Worm (Caenorhabditis elegans) whole organism, L1 larva: ENCODE results near the gene ell-1.

Experiments used
- C04F5.9 ChIP-seq: sonication (generic microtip); optimal IDR thresholded peaks from 2 replicates; lab custom pipeline; 2016; ENCODE audit warnings: missing genetic modification characterization, missing compliant biosample characterization
- C34B4.2 ChIP-seq: sonication (generic microtip); optimal IDR thresholded peaks from 2 replicates; lab custom pipeline; 2017; ENCODE audit warnings: mild to moderate bottlenecking, missing genetic modification characterization, missing compliant biosample characterization
- Y116A8C.19 ChIP-seq: sonication (generic microtip); optimal IDR thresholded peaks from 2 replicates; lab custom pipeline; 2016; ENCODE audit warnings: missing compliant biosample characterization, missing genetic modification characterization, borderline replicate concordance
- aly-2 ChIP-seq: fragments of 150-350 bp; optimal IDR thresholded peaks from 2 replicates; lab custom pipeline; 2014; ENCODE audit warnings: missing biosample characterization, missing genetic modification characterization
- blmp-1 ChIP-seq: fragments of 150-350 bp; optimal IDR thresholded peaks from 2 replicates; lab custom pipeline; 2014; ENCODE audit warnings: missing biosample characterization, missing genetic modification characterization
- ceh-63 ChIP-seq: fragments of 200-800 bp; sonication (Bioruptor generic); optimal IDR thresholded peaks from 2 replicates; lab custom pipeline; 2018; ENCODE audit warnings: mild to moderate bottlenecking, missing genetic modification characterization, missing compliant biosample characterization
- ceh-8 ChIP-seq: fragments of 200-800 bp; sonication (Bioruptor generic); optimal IDR thresholded peaks from 2 replicates; lab custom pipeline; 2018; ENCODE audit warnings: mild to moderate bottlenecking, missing genetic modification characterization, moderate library complexity, missing compliant biosample characterization
- ceh-88 ChIP-seq: fragments of 200-800 bp; sonication (Bioruptor generic); IDR thresholded peaks from 2 replicates; pipeline ENCODE4 v1.3.6; 2022; ENCODE audit warnings: missing genetic modification characterization, missing compliant biosample characterization
- ceh-90 ChIP-seq: sonication (generic microtip); optimal IDR thresholded peaks from 2 replicates; lab custom pipeline; 2016; ENCODE audit warnings: missing genetic modification characterization, missing compliant biosample characterization
- ces-1 ChIP-seq: fragments of 150-350 bp; optimal IDR thresholded peaks from 2 replicates; lab custom pipeline; 2014; ENCODE audit warnings: missing biosample characterization, missing genetic modification reagents, missing genetic modification characterization
- dsc-1 ChIP-seq: sonication (generic microtip); optimal IDR thresholded peaks from 2 replicates; lab custom pipeline; 2016; ENCODE audit warnings: mild to moderate bottlenecking, missing genetic modification characterization, missing compliant biosample characterization
- egl-13 ChIP-seq: sonication (generic microtip); optimal IDR thresholded peaks from 2 replicates; lab custom pipeline; 2016; ENCODE audit warnings: missing genotype, missing genetic modification reagents, missing genetic modification characterization, missing compliant biosample characterization
- ets-5 ChIP-seq: fragments of 200-800 bp; sonication (Bioruptor generic); IDR thresholded peaks from 2 replicates; pipeline ENCODE4 v1.3.6; 2022; ENCODE audit warnings: missing genetic modification characterization, missing compliant biosample characterization
- fkh-10 ChIP-seq: sonication (generic microtip); optimal IDR thresholded peaks from 2 replicates; lab custom pipeline; 2017; ENCODE audit warnings: missing biosample characterization, missing genetic modification reagents, missing genetic modification characterization
- fkh-4 ChIP-seq: sonication (generic microtip); optimal IDR thresholded peaks from 2 replicates; lab custom pipeline; 2016; ENCODE audit warnings: missing compliant biosample characterization, missing genetic modification characterization, borderline replicate concordance
- fos-1 ChIP-seq: fragments of 150-350 bp; optimal IDR thresholded peaks from 2 replicates; lab custom pipeline; 2014; ENCODE audit warnings: missing biosample characterization, missing genetic modification characterization
- grh-1 ChIP-seq: fragments of 200-800 bp; sonication (Bioruptor generic); IDR thresholded peaks from 2 replicates; pipeline ENCODE4 v1.3.6; 2022; ENCODE audit warnings: missing genetic modification reagents, missing genetic modification characterization, missing compliant biosample characterization
- hlh-4 ChIP-seq: sonication (generic microtip); optimal IDR thresholded peaks from 2 replicates; lab custom pipeline; 2016; ENCODE audit warnings: mild to moderate bottlenecking, missing genetic modification characterization, missing compliant biosample characterization
- hpl-2 ChIP-seq: fragments of 150-350 bp; optimal IDR thresholded peaks from 2 replicates; lab custom pipeline; 2014; ENCODE audit warnings: missing biosample characterization, missing genetic modification reagents, missing genetic modification characterization
- lin-14 ChIP-seq: fragments of 200-800 bp; sonication (Bioruptor generic); optimal IDR thresholded peaks from 2 replicates; lab custom pipeline; 2018; ENCODE audit warnings: mild to moderate bottlenecking, missing genetic modification characterization, moderate library complexity, missing compliant biosample characterization
- lin-15B ChIP-seq: fragments of 150-350 bp; sonication (generic microtip); optimal IDR thresholded peaks from 3 replicates; lab custom pipeline; 2014; ENCODE audit warnings: missing biosample characterization, missing genetic modification characterization
- lin-39 ChIP-seq: fragments of 150-350 bp; optimal IDR thresholded peaks from 2 replicates; lab custom pipeline; 2014; ENCODE audit warnings: missing biosample characterization, missing genetic modification reagents, missing genetic modification characterization
- mab-9 ChIP-seq: fragments of 200-800 bp; sonication (Bioruptor generic); IDR thresholded peaks from 2 replicates; pipeline ENCODE4 v1.3.6; 2022; ENCODE audit warnings: missing genetic modification reagents, missing genetic modification characterization, missing compliant biosample characterization
- mef-2 ChIP-seq: fragments of 150-350 bp; optimal IDR thresholded peaks from 2 replicates; lab custom pipeline; 2014; ENCODE audit warnings: missing biosample characterization, missing genetic modification characterization
- nhr-11 ChIP-seq: fragments of 150-350 bp; optimal IDR thresholded peaks from 2 replicates; lab custom pipeline; 2014; ENCODE audit warnings: missing biosample characterization, missing genetic modification characterization
- nhr-12 ChIP-seq: sonication (generic microtip); optimal IDR thresholded peaks from 2 replicates; lab custom pipeline; 2017; ENCODE audit warnings: missing biosample characterization, missing genetic modification characterization
- nhr-20 ChIP-seq: sonication (generic microtip); optimal IDR thresholded peaks from 2 replicates; lab custom pipeline; 2016; ENCODE audit warnings: mild to moderate bottlenecking, missing genetic modification characterization, missing compliant biosample characterization
- nhr-237 ChIP-seq: fragments of 150-350 bp; optimal IDR thresholded peaks from 2 replicates; lab custom pipeline; 2014; ENCODE audit warnings: missing biosample characterization, missing genetic modification characterization
- nhr-28 ChIP-seq: fragments of 150-350 bp; optimal IDR thresholded peaks from 2 replicates; lab custom pipeline; 2014; ENCODE audit warnings: missing biosample characterization, missing genetic modification characterization
- nhr-47 ChIP-seq: sonication (generic microtip); optimal IDR thresholded peaks from 2 replicates; lab custom pipeline; 2016; ENCODE audit warnings: mild to moderate bottlenecking, missing genetic modification characterization, moderate library complexity, missing compliant biosample characterization
- nhr-71 ChIP-seq: sonication (generic microtip); optimal IDR thresholded peaks from 2 replicates; lab custom pipeline; 2016; ENCODE audit warnings: mild to moderate bottlenecking, missing genetic modification characterization, moderate library complexity, missing compliant biosample characterization
- nhr-90 ChIP-seq: sonication (generic microtip); optimal IDR thresholded peaks from 2 replicates; lab custom pipeline; 2016; ENCODE audit warnings: mild to moderate bottlenecking, missing genetic modification characterization, missing compliant biosample characterization; ENCODE audit not compliant: poor library complexity
- pag-3 ChIP-seq: sonication (generic microtip); optimal IDR thresholded peaks from 2 replicates; lab custom pipeline; 2017; ENCODE audit warnings: missing genetic modification characterization, mild to moderate bottlenecking, missing compliant biosample characterization, antibody characterized with exemption, borderline replicate concordance; ENCODE audit not compliant: insufficient read depth
- pax-3 ChIP-seq: fragments of 200-800 bp; sonication (Bioruptor generic); optimal IDR thresholded peaks from 2 replicates; lab custom pipeline; 2018; ENCODE audit warnings: mild to moderate bottlenecking, missing genetic modification characterization, moderate library complexity, missing compliant biosample characterization
- pqm-1 ChIP-seq: sonication (generic microtip); optimal IDR thresholded peaks from 3 replicates; lab custom pipeline; 2017; ENCODE audit warnings: missing biosample characterization, missing genetic modification characterization
- snpc-4 ChIP-seq: fragments of 150-350 bp; optimal IDR thresholded peaks from 2 replicates; lab custom pipeline; 2014; ENCODE audit warnings: missing biosample characterization, missing genetic modification characterization
- snu-23 ChIP-seq: sonication (generic microtip); optimal IDR thresholded peaks from 2 replicates; lab custom pipeline; 2016; ENCODE audit warnings: missing genetic modification characterization, missing compliant biosample characterization
- sptf-1 ChIP-seq: fragments of 150-350 bp; optimal IDR thresholded peaks from 2 replicates; lab custom pipeline; 2014; ENCODE audit warnings: missing biosample characterization, missing genetic modification characterization
- sup-37 ChIP-seq: fragments of 200-800 bp; sonication (Bioruptor generic); optimal IDR thresholded peaks from 2 replicates; lab custom pipeline; 2018; ENCODE audit warnings: mild to moderate bottlenecking, missing genetic modification characterization, missing compliant biosample characterization
- tbx-2 ChIP-seq: sonication (generic microtip); optimal IDR thresholded peaks from 2 replicates; lab custom pipeline; 2016; ENCODE audit warnings: missing genetic modification characterization, missing compliant biosample characterization
- tlp-1 ChIP-seq: fragments of 150-350 bp; optimal IDR thresholded peaks from 2 replicates; lab custom pipeline; 2014; ENCODE audit warnings: missing biosample characterization, missing genetic modification characterization
- unc-86 ChIP-seq: sonication (generic microtip); optimal IDR thresholded peaks from 2 replicates; lab custom pipeline; 2016; ENCODE audit warnings: missing genetic modification characterization, missing compliant biosample characterization
- unc-98 ChIP-seq: fragments of 200-800 bp; sonication (Bioruptor generic); IDR thresholded peaks from 2 replicates; pipeline ENCODE4 v1.3.6; 2022; ENCODE audit warnings: missing genetic modification characterization, missing compliant biosample characterization
- xbp-1 ChIP-seq: sonication (generic microtip); optimal IDR thresholded peaks from 2 replicates; lab custom pipeline; 2016; ENCODE audit warnings: missing genetic modification characterization, missing compliant biosample characterization
- zag-1 ChIP-seq: fragments of 150-350 bp; optimal IDR thresholded peaks from 2 replicates; lab custom pipeline; 2014; ENCODE audit warnings: missing biosample characterization, missing genetic modification characterization
- zip-4 ChIP-seq: fragments of 200-800 bp; sonication (Bioruptor generic); optimal IDR thresholded peaks from 2 replicates; lab custom pipeline; 2018; ENCODE audit warnings: mild to moderate bottlenecking, missing genetic modification characterization, moderate library complexity, missing compliant biosample characterization
- ztf-11 ChIP-seq, 2 experiments: sonication (generic microtip); optimal IDR thresholded peaks; 2 replicates each; lab custom pipeline; 2016 to 2017; ENCODE audit warnings: missing genetic modification characterization in 2 of 2, missing biosample characterization in 1 of 2, missing compliant biosample characterization in 1 of 2
- ztf-4 ChIP-seq: fragments of 150-350 bp; optimal IDR thresholded peaks from 2 replicates; lab custom pipeline; 2014; ENCODE audit warnings: missing biosample characterization, missing genetic modification characterization

Gene ell-1

DNA sequence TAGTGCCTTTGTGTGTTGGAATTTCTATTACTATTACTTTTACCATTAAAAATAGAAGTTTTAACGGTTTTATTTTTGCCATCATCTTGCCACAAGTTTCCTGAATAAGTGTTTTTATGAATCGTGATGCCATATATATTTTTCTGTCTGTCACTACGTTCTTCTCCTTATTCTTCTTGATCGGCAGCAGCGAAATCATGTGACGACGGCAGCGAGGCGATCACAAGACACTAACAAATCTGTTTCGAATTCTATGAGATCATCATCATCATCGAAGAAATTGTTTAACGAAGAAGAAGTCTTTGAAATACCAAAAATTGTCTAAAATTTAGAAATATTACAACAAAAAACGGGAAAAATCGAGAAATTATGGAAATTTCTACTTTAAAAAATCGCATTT is 8.2 kb downstream of the ell-1 start (continued):
- peak; percentile 87 for TF ChIP-seq snu-23 (GFP tag; lab: Kevin White, UChicago)
- peak; percentile 88 for TF ChIP-seq blmp-1
- TF ChIP-seq fkh-10, result no peak
- no peak for TF ChIP-seq zag-1 (tag; lab: Kevin White, UChicago)
- TF ChIP-seq lin-14 (GFP tag; lab: Kevin White, UChicago), result peak; percentile 82
- TF ChIP-seq pqm-1 (tag; lab: Kevin White, UChicago), result no peak
- no peak for TF ChIP-seq ceh-63 (GFP tag; lab: Kevin White, UChicago)
- TF ChIP-seq hpl-2 (GFP tag; lab: Kevin White, UChicago), result no peak
- TF ChIP-seq pax-3 (tag; lab: Kevin White, UChicago), result peak; percentile 37
- no peak for TF ChIP-seq egl-13 (tag; lab: Kevin White, UChicago)
- no peak for TF ChIP-seq pag-3
- no peak for TF ChIP-seq C34B4.2 (tag; lab: Kevin White, UChicago)
- no peak for TF ChIP-seq ets-5 (GFP tag; lab: Robert Waterston, UW)
- no peak for TF ChIP-seq nhr-28
- TF ChIP-seq dsc-1 (tag; lab: Kevin White, UChicago), result peak; percentile 51
- no peak for TF ChIP-seq unc-98 (GFP tag; lab: Robert Waterston, UW)
- peak; percentile 66 for TF ChIP-seq nhr-47 (tag; lab: Kevin White, UChicago)
- TF ChIP-seq snpc-4 (tag; lab: Kevin White, UChicago), result peak; percentile 25
- TF ChIP-seq nhr-90, result peak; percentile 82
- TF ChIP-seq sup-37 (GFP tag; lab: Kevin White, UChicago), result no peak
- no peak for TF ChIP-seq ceh-88 (GFP tag; lab: Robert Waterston, UW)
- TF ChIP-seq unc-86 (tag; lab: Kevin White, UChicago), result no peak
- TF ChIP-seq mef-2 (tag; lab: Kevin White, UChicago), result no peak
- TF ChIP-seq nhr-11 (tag; lab: Kevin White, UChicago), result peak; percentile 1
- no peak for TF ChIP-seq hlh-4 (tag; lab: Kevin White, UChicago)
- no peak for TF ChIP-seq sptf-1 (tag; lab: Kevin White, UChicago)
- no peak for TF ChIP-seq ceh-90 (tag; lab: Kevin White, UChicago)
- peak; percentile 37 for TF ChIP-seq tbx-2 (tag; lab: Kevin White, UChicago)
- no peak for TF ChIP-seq ztf-11 (tag; optimal IDR thresholded peaks at IDR 0.05; lab: Kevin White, UChicago)
- peak; percentile 60 for TF ChIP-seq grh-1 (GFP tag; lab: Robert Waterston, UW)
- TF ChIP-seq zip-4 (GFP tag; lab: Kevin White, UChicago), result no peak
- no peak for TF ChIP-seq aly-2 (tag; lab: Kevin White, UChicago)
- TF ChIP-seq mab-9, result no peak
- no peak for TF ChIP-seq nhr-12 (tag; lab: Kevin White, UChicago)
- peak; percentile 85 for TF ChIP-seq nhr-20 (tag; lab: Kevin White, UChicago)
- peak; percentile 39 for TF ChIP-seq ztf-4 (tag; lab: Kevin White, UChicago)
- no peak for TF ChIP-seq nhr-237 (tag; lab: Kevin White, UChicago)
- no peak for TF ChIP-seq lin-39
- TF ChIP-seq C04F5.9 (tag; lab: Kevin White, UChicago), result no peak
- no peak for TF ChIP-seq Y116A8C.19
- TF ChIP-seq fos-1 (tag; lab: Kevin White, UChicago), result no peak
- TF ChIP-seq lin-15B (tag; lab: Kevin White, UChicago), result no peak
- peak; percentile 89 for TF ChIP-seq nhr-71 (tag; lab: Kevin White, UChicago)
- TF ChIP-seq ces-1, result no peak
- no peak for TF ChIP-seq ceh-8 (GFP tag; lab: Kevin White, UChicago)
- no peak for TF ChIP-seq tlp-1
- TF ChIP-seq xbp-1 (tag; lab: Kevin White, UChicago), result peak; percentile 6
- TF ChIP-seq fkh-4 (tag; lab: Kevin White, UChicago), result no peak
